Fruit fly (Drosophila melanogaster) whole organism, embryonic: ENCODE results near the gene CG17109.

Source experiments
- Aef1 ChIP-seq: fragments of 200-800 bp; sonication (Bioruptor generic); IDR thresholded peaks from 3 replicates; pipeline ENCODE4 v1.3.6; 2022; ENCODE audit warnings: missing biosample characterization, missing genetic modification characterization
- CG10565 ChIP-seq: fragments of 200-800 bp; sonication (Bioruptor generic); optimal IDR thresholded peaks from 3 replicates; lab custom pipeline; 2016; ENCODE audit warnings: missing biosample characterization, mild to moderate bottlenecking, missing genetic modification characterization
- CG11247 ChIP-seq: fragments of 200-800 bp; sonication (Bioruptor generic); IDR thresholded peaks from 2 replicates; pipeline ENCODE4 v1.3.6; 2022; ENCODE audit warnings: missing biosample characterization, missing genetic modification characterization
- CG12391 ChIP-seq: fragments of 200-800 bp; sonication (Bioruptor generic); optimal IDR thresholded peaks from 3 replicates; lab custom pipeline; 2018; ENCODE audit warnings: missing biosample characterization, mild to moderate bottlenecking, missing genetic modification characterization, moderate library complexity
- CG12769 ChIP-seq: fragments of 200-800 bp; sonication (Bioruptor generic); optimal IDR thresholded peaks from 2 replicates; lab custom pipeline; 2019; ENCODE audit warnings: missing biosample characterization, mild to moderate bottlenecking, missing genetic modification characterization, moderate library complexity
- CG13424 ChIP-seq: fragments of 200-800 bp; sonication (Bioruptor generic); optimal IDR thresholded peaks from 2 replicates; lab custom pipeline; 2019; ENCODE audit warnings: missing biosample characterization, mild to moderate bottlenecking, missing genetic modification characterization, moderate library complexity
- CG13624 ChIP-seq: fragments of 200-800 bp; sonication (Bioruptor generic); optimal IDR thresholded peaks from 2 replicates; lab custom pipeline; 2016; ENCODE audit warnings: missing biosample characterization, missing genetic modification characterization
- CG14860 ChIP-seq: fragments of 200-800 bp; sonication (Bioruptor generic); IDR thresholded peaks from 3 replicates; pipeline ENCODE4 v1.3.6; 2022; ENCODE audit warnings: missing biosample characterization, missing genetic modification characterization; ENCODE audit not compliant: partially characterized antibody
- CG15601 ChIP-seq: fragments of 200-800 bp; sonication (Bioruptor generic); optimal IDR thresholded peaks from 3 replicates; lab custom pipeline; 2019; ENCODE audit warnings: missing biosample characterization, mild to moderate bottlenecking, missing genetic modification characterization, moderate library complexity
- CG16779 ChIP-seq: fragments of 200-800 bp; sonication (Bioruptor generic); IDR thresholded peaks from 2 replicates; pipeline ENCODE4 v1.3.6; 2022; ENCODE audit warnings: missing biosample characterization, missing genetic modification characterization
- CG17385 ChIP-seq: fragments of 200-800 bp; sonication (Bioruptor generic); optimal IDR thresholded peaks from 3 replicates; lab custom pipeline; 2018; ENCODE audit warnings: missing biosample characterization, mild to moderate bottlenecking, missing genetic modification characterization
- CG2202 ChIP-seq: fragments of 200-800 bp; sonication (Bioruptor generic); optimal IDR thresholded peaks from 2 replicates; lab custom pipeline; 2018; ENCODE audit warnings: missing biosample characterization, mild to moderate bottlenecking, missing genetic modification characterization
- CG31365 ChIP-seq: fragments of 200-800 bp; sonication (Bioruptor generic); optimal IDR thresholded peaks from 2 replicates; lab custom pipeline; 2018; ENCODE audit warnings: missing biosample characterization, mild to moderate bottlenecking, missing genetic modification characterization
- CG3163 ChIP-seq: fragments of 200-800 bp; sonication (Bioruptor generic); optimal IDR thresholded peaks from 3 replicates; lab custom pipeline; 2016; ENCODE audit warnings: missing biosample characterization, missing genetic modification characterization
- CG33213 ChIP-seq: fragments of 200-800 bp; sonication (Bioruptor generic); optimal IDR thresholded peaks from 3 replicates; lab custom pipeline; 2016; ENCODE audit warnings: missing biosample characterization, missing genetic modification characterization
- CG33557 ChIP-seq: fragments of 200-800 bp; sonication (Bioruptor generic); optimal IDR thresholded peaks from 2 replicates; lab custom pipeline; 2019; ENCODE audit warnings: missing biosample characterization, mild to moderate bottlenecking, missing genetic modification characterization, moderate library complexity
- CG34224 ChIP-seq: fragments of 200-800 bp; sonication (Bioruptor generic); IDR thresholded peaks from 3 replicates; pipeline ENCODE4 v1.3.6; 2022; ENCODE audit warnings: missing biosample characterization, missing genetic modification characterization; ENCODE audit not compliant: partially characterized antibody
- CG3847 ChIP-seq: fragments of 200-800 bp; sonication (Bioruptor generic); IDR thresholded peaks from 2 replicates; pipeline ENCODE4 v1.3.6; 2022; ENCODE audit warnings: missing biosample characterization, missing genetic modification characterization
- CG6813 ChIP-seq: fragments of 200-800 bp; sonication (Bioruptor generic); optimal IDR thresholded peaks from 2 replicates; lab custom pipeline; 2017; ENCODE audit warnings: missing biosample characterization, missing genetic modification characterization, mild to moderate bottlenecking, moderate library complexity, missing genetic modification reagents
- CG6854 ChIP-seq: fragments of 200-800 bp; sonication (Bioruptor generic); optimal IDR thresholded peaks from 3 replicates; lab custom pipeline; 2017; ENCODE audit warnings: missing biosample characterization, mild to moderate bottlenecking, missing genetic modification characterization
- CG7987 ChIP-seq: fragments of 200-800 bp; sonication (Bioruptor generic); optimal IDR thresholded peaks from 2 replicates; lab custom pipeline; 2018; ENCODE audit warnings: missing biosample characterization, mild to moderate bottlenecking, missing genetic modification characterization, moderate library complexity
- CG9609 ChIP-seq: fragments of 200-800 bp; sonication (Bioruptor generic); optimal IDR thresholded peaks from 3 replicates; lab custom pipeline; 2016; ENCODE audit warnings: missing biosample characterization, missing genetic modification characterization
- CG9797 ChIP-seq: fragments of 200-800 bp; sonication (Bioruptor generic); optimal IDR thresholded peaks from 3 replicates; lab custom pipeline; 2018; ENCODE audit warnings: missing biosample characterization, mild to moderate bottlenecking, missing genetic modification characterization
- CG9876 ChIP-seq: fragments of 200-800 bp; sonication (Bioruptor generic); optimal IDR thresholded peaks from 2 replicates; lab custom pipeline; 2016; ENCODE audit warnings: missing biosample characterization, missing genetic modification characterization
- CTCF ChIP-seq: fragments of 200-800 bp; sonication (Bioruptor generic); optimal IDR thresholded peaks from 2 replicates; lab custom pipeline; 2017; ENCODE audit warnings: missing biosample characterization, mild to moderate bottlenecking, missing genetic modification characterization, moderate library complexity
- D19A ChIP-seq: fragments of 200-800 bp; optimal IDR thresholded peaks from 3 replicates; lab custom pipeline; 2019; ENCODE audit warnings: missing biosample characterization, mild to moderate bottlenecking, missing genetic modification characterization, moderate library complexity
- Doc3 ChIP-seq: fragments of 200-800 bp; sonication (Bioruptor generic); IDR thresholded peaks from 3 replicates; pipeline ENCODE4 v1.3.6; 2022; ENCODE audit warnings: missing biosample characterization, missing genetic modification characterization; ENCODE audit not compliant: partially characterized antibody
- HmgD ChIP-seq: fragments of 200-800 bp; sonication (Bioruptor generic); optimal IDR thresholded peaks from 3 replicates; lab custom pipeline; 2016; ENCODE audit warnings: missing biosample characterization, missing genetic modification characterization
- Scr ChIP-seq: fragments of 200-800 bp; sonication (Bioruptor generic); IDR thresholded peaks from 2 replicates; pipeline ENCODE4 v1.3.6; 2022; ENCODE audit warnings: missing biosample characterization, missing genetic modification characterization; ENCODE audit not compliant: partially characterized antibody
- Ssrp ChIP-seq: fragments of 200-800 bp; sonication (Bioruptor generic); optimal IDR thresholded peaks from 2 replicates; lab custom pipeline; 2018; ENCODE audit warnings: missing biosample characterization, mild to moderate bottlenecking, missing genetic modification characterization, moderate library complexity
- Usf ChIP-seq: fragments of 200-800 bp; sonication (Bioruptor generic); optimal IDR thresholded peaks from 2 replicates; lab custom pipeline; 2017; ENCODE audit warnings: missing genotype, missing biosample characterization, missing genetic modification characterization
- YL-1 ChIP-seq: fragments of 200-800 bp; sonication (Bioruptor generic); optimal IDR thresholded peaks from 3 replicates; lab custom pipeline; 2017; ENCODE audit warnings: missing biosample characterization, mild to moderate bottlenecking, missing genetic modification characterization
- cg ChIP-seq: fragments of 200-800 bp; sonication (Bioruptor generic); optimal IDR thresholded peaks from 3 replicates; lab custom pipeline; 2019; ENCODE audit warnings: missing biosample characterization, mild to moderate bottlenecking, missing genetic modification characterization, moderate library complexity
- dati ChIP-seq: fragments of 200-800 bp; sonication (Bioruptor generic); IDR thresholded peaks from 2 replicates; pipeline ENCODE4 v1.3.6; 2022; ENCODE audit warnings: missing biosample characterization, missing genetic modification characterization
- gem ChIP-seq: fragments of 200-800 bp; sonication (Bioruptor generic); optimal IDR thresholded peaks from 2 replicates; lab custom pipeline; 2019; ENCODE audit warnings: missing biosample characterization, mild to moderate bottlenecking, missing genetic modification characterization, moderate library complexity
- gro ChIP-seq: fragments of 200-800 bp; sonication (Bioruptor generic); optimal IDR thresholded peaks from 2 replicates; lab custom pipeline; 2016; ENCODE audit warnings: missing biosample characterization, missing genetic modification characterization
- h ChIP-seq: fragments of >200 bp; optimal IDR thresholded peaks from 2 replicates; lab custom pipeline; 2017
- her ChIP-seq: fragments of 200-800 bp; sonication (Bioruptor generic); optimal IDR thresholded peaks from 2 replicates; lab custom pipeline; 2016; ENCODE audit warnings: missing biosample characterization, missing genetic modification characterization
- jing ChIP-seq: fragments of 200-800 bp; sonication (Bioruptor generic); optimal IDR thresholded peaks from 2 replicates; lab custom pipeline; 2018; ENCODE audit warnings: missing biosample characterization, mild to moderate bottlenecking, missing genetic modification characterization
- jumu ChIP-seq: fragments of 200-800 bp; sonication (Bioruptor generic); optimal IDR thresholded peaks from 3 replicates; lab custom pipeline; 2016; ENCODE audit warnings: missing biosample characterization, missing genetic modification characterization
- lab ChIP-seq: fragments of 200-800 bp; sonication (Bioruptor generic); optimal IDR thresholded peaks from 3 replicates; lab custom pipeline; 2017; ENCODE audit warnings: missing biosample characterization, missing genetic modification characterization, mild to moderate bottlenecking, moderate library complexity, missing genetic modification reagents
- lbe ChIP-seq: fragments of 200-800 bp; sonication (Bioruptor generic); optimal IDR thresholded peaks from 2 replicates; lab custom pipeline; 2016; ENCODE audit warnings: missing biosample characterization, mild to moderate bottlenecking, missing genetic modification characterization
- maf-S ChIP-seq: fragments of 200-800 bp; sonication (Bioruptor generic); optimal IDR thresholded peaks from 2 replicates; lab custom pipeline; 2016; ENCODE audit warnings: missing biosample characterization, missing genetic modification characterization
- otp ChIP-seq: fragments of 200-800 bp; sonication (Bioruptor generic); IDR thresholded peaks from 3 replicates; pipeline ENCODE4, ENCODE4 v1.3.6; 2022; ENCODE audit warnings: missing biosample characterization, missing genetic modification characterization
- pan ChIP-seq, 4 experiments: fragments of >200 bp in 3 of 4; fragments of 200-800 bp in 1 of 4; sonication (Bioruptor generic) in 1 of 4; optimal IDR thresholded peaks in 3 of 4; IDR thresholded peaks in 1 of 4; 2 replicates each; pipeline versions ENCODE4 v1.3.6 to Lab custom; 2017 to 2022; ENCODE audit warnings: missing biosample characterization in 2 of 4, missing genetic modification characterization in 2 of 4, mixed read lengths in 1 of 4
- peb ChIP-seq: fragments of 200-800 bp; sonication (Bioruptor generic); IDR thresholded peaks from 2 replicates; pipeline ENCODE4 v1.3.6; 2022; ENCODE audit warnings: missing biosample characterization, missing genetic modification characterization
- pfk ChIP-seq: fragments of 200-800 bp; sonication (Bioruptor generic); optimal IDR thresholded peaks from 2 replicates; lab custom pipeline; 2018; ENCODE audit warnings: missing biosample characterization, mild to moderate bottlenecking, missing genetic modification characterization, moderate library complexity
- sisA ChIP-seq: fragments of 200-800 bp; sonication (Bioruptor generic); IDR thresholded peaks from 2 replicates; pipeline ENCODE4 v1.3.6; 2022; ENCODE audit warnings: missing biosample characterization, missing genetic modification characterization
- sob ChIP-seq: fragments of 200-800 bp; sonication (Bioruptor generic); IDR thresholded peaks from 2 replicates; pipeline ENCODE4 v1.3.6; 2022; ENCODE audit warnings: missing biosample characterization, missing genetic modification characterization
- tap ChIP-seq: fragments of 200-800 bp; optimal IDR thresholded peaks from 3 replicates; lab custom pipeline; 2019; ENCODE audit warnings: missing biosample characterization, mild to moderate bottlenecking, missing genetic modification characterization, moderate library complexity
- trem ChIP-seq: fragments of 200-800 bp; optimal IDR thresholded peaks from 3 replicates; lab custom pipeline; 2019; ENCODE audit warnings: missing biosample characterization, mild to moderate bottlenecking, missing genetic modification characterization, moderate library complexity
- vfl ChIP-seq: fragments of 200-800 bp; sonication (Bioruptor generic); optimal IDR thresholded peaks from 2 replicates; lab custom pipeline; 2016; ENCODE audit warnings: missing biosample characterization, missing genetic modification characterization

Gene CG17109

DNA sequence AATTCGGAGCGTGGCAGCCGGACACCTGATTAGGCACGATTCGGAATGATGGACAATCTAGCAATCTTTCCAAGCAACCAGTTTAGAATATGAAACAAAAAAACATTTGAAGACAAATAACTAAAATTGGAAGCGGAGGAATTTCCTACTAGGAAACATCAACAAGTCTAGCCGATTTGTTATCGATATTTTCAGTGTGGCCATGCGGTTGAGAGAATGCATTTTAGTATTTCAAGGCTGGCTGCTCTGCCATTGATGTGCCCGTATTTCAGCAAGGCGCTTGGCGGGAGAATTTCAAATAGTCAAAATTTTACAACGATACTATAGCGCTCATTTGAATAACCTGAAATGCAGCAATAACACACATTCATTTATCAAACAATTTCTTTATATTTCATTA, 32.3 kb downstream of the CG17109 start, which contains the start of gene CG31457 (continued):
- no peak for TF ChIP-seq CG33557 (GFP tag; lab: Kevin White, UChicago)
- TF ChIP-seq lbe (GFP tag; lab: Kevin White, UChicago): no peak
- TF ChIP-seq CG34224 (GFP tag; lab: Robert Waterston, UW): peak; percentile 83
- TF ChIP-seq CG6854 (GFP tag; lab: Kevin White, UChicago): no peak
- peak; percentile 24 for TF ChIP-seq CG12391 (tag; lab: Kevin White, UChicago)
- TF ChIP-seq gro (GFP tag; lab: Kevin White, UChicago): no peak
- peak; percentile 7 for TF ChIP-seq CG15601
- TF ChIP-seq her (GFP tag; lab: Kevin White, UChicago): no peak
- peak; percentile 61 for TF ChIP-seq HmgD (GFP tag; lab: Kevin White, UChicago)
- TF ChIP-seq CG9609: no peak
- TF ChIP-seq vfl: no peak
- peak; percentile 83 for TF ChIP-seq Doc3 (GFP tag; lab: Robert Waterston, UW)
- peak; percentile 57 for TF ChIP-seq CTCF (GFP tag; lab: Kevin White, UChicago)
- TF ChIP-seq CG12769 (tag; lab: Kevin White, UChicago): no peak
- no peak for TF ChIP-seq maf-S (GFP tag; lab: Kevin White, UChicago)
- no peak for TF ChIP-seq CG10565 (GFP tag; lab: Kevin White, UChicago)
- TF ChIP-seq Usf (GFP tag; lab: Kevin White, UChicago): no peak
- TF ChIP-seq YL-1 (GFP tag; lab: Kevin White, UChicago): peak; percentile 11
- no peak for TF ChIP-seq sisA (GFP tag; lab: Robert Waterston, UW)
- no peak for TF ChIP-seq gem
- TF ChIP-seq CG31365 (tag; lab: Kevin White, UChicago): no peak
- TF ChIP-seq CG14860 (GFP tag; lab: Robert Waterston, UW): peak; percentile 55; the same call in 2 of the 3 replicates
- no peak for TF ChIP-seq CG13424 (tag; lab: Kevin White, UChicago)
- TF ChIP-seq lab: no peak
- TF ChIP-seq CG13624: no peak
- no peak for TF ChIP-seq h (lab: Kevin White, UChicago)
- no peak for TF ChIP-seq pfk (GFP tag; lab: Kevin White, UChicago)
- TF ChIP-seq pan (optimal IDR thresholded peaks at IDR 0.05; lab: Kevin White, UChicago): no peak
- no peak for TF ChIP-seq pan (GFP tag; optimal IDR thresholded peaks at IDR 0.05 in 1 of 2, IDR thresholded peaks at IDR 0.05 in 1 of 2)
- TF ChIP-seq CG3847 (GFP tag; lab: Robert Waterston, UW): peak; percentile 32; the same call in 1 of the 2 replicates
- TF ChIP-seq otp (GFP tag; lab: Robert Waterston, UW): no peak
- no peak for TF ChIP-seq CG6813 (GFP tag; lab: Kevin White, UChicago)
- TF ChIP-seq CG9876 (GFP tag; lab: Kevin White, UChicago): no peak
- TF ChIP-seq CG17385 (GFP tag; lab: Kevin White, UChicago): no peak
- no peak for TF ChIP-seq CG2202 (tag; lab: Kevin White, UChicago)
- no peak for TF ChIP-seq tap (tag; lab: Kevin White, UChicago)
- no peak for TF ChIP-seq CG16779 (GFP tag; lab: Robert Waterston, UW)
- TF ChIP-seq CG7987 (GFP tag; lab: Kevin White, UChicago): no peak
- no peak for TF ChIP-seq Aef1 (GFP tag; lab: Robert Waterston, UW)
- no peak for TF ChIP-seq D19A (tag; lab: Kevin White, UChicago)
- no peak for TF ChIP-seq jing (GFP tag; lab: Kevin White, UChicago)
- TF ChIP-seq CG33213 (GFP tag; lab: Kevin White, UChicago): peak; percentile 33
- peak; percentile 71 for TF ChIP-seq trem (tag; lab: Kevin White, UChicago)
- TF ChIP-seq CG11247 (GFP tag; lab: Robert Waterston, UW): no peak
- TF ChIP-seq CG9797 (GFP tag; lab: Kevin White, UChicago): peak; percentile 97
- TF ChIP-seq Scr (GFP tag; lab: Robert Waterston, UW): peak; percentile 79
- no peak for TF ChIP-seq peb
- no peak for TF ChIP-seq cg
- TF ChIP-seq jumu (GFP tag; lab: Kevin White, UChicago): no peak
- TF ChIP-seq sob (GFP tag; lab: Robert Waterston, UW): no peak
- TF ChIP-seq dati (GFP tag; lab: Robert Waterston, UW): no peak
- no peak for TF ChIP-seq CG3163
- no peak for TF ChIP-seq Ssrp (tag; lab: Kevin White, UChicago)
